Fruit fly (Drosophila melanogaster) whole organism: Measurements from ENCODE around the gene D2hgdh.

Experiments used
- CG8478 ChIP-seq: fragments of >200 bp; optimal IDR thresholded peaks from 2 replicates; lab custom pipeline; 2018; ENCODE audit warnings: inconsistent platforms
- Dll ChIP-seq: fragments of >200 bp; optimal IDR thresholded peaks from 2 replicates; lab custom pipeline; 2017
- EcR ChIP-seq, 2 experiments: fragments of >200 bp; optimal IDR thresholded peaks; 2 replicates each; lab custom pipeline; 2017; ENCODE audit warnings: missing biosample characterization in 2 of 2, missing genetic modification characterization in 2 of 2, missing genetic modification reagents in 2 of 2
- pan ChIP-seq: fragments of >200 bp; optimal IDR thresholded peaks from 2 replicates; lab custom pipeline; 2017
- psq ChIP-seq: fragments of >200 bp; optimal IDR thresholded peaks from 2 replicates; lab custom pipeline; 2017
- usp ChIP-seq: fragments of >200 bp; optimal IDR thresholded peaks from 2 replicates; lab custom pipeline; 2017; ENCODE audit warnings: missing biosample characterization, missing genetic modification characterization, mixed read lengths

The D2hgdh gene

dm6 chrX:2141159-2141853, at the start of gene D2hgdh:
TSS of gene D2hgdh (plus strand) at chrX:2141489.
- TF ChIP-seq usp (no peak), Dll (lab: Kevin White, UChicago) (peak; percentile 64)

DNA sequence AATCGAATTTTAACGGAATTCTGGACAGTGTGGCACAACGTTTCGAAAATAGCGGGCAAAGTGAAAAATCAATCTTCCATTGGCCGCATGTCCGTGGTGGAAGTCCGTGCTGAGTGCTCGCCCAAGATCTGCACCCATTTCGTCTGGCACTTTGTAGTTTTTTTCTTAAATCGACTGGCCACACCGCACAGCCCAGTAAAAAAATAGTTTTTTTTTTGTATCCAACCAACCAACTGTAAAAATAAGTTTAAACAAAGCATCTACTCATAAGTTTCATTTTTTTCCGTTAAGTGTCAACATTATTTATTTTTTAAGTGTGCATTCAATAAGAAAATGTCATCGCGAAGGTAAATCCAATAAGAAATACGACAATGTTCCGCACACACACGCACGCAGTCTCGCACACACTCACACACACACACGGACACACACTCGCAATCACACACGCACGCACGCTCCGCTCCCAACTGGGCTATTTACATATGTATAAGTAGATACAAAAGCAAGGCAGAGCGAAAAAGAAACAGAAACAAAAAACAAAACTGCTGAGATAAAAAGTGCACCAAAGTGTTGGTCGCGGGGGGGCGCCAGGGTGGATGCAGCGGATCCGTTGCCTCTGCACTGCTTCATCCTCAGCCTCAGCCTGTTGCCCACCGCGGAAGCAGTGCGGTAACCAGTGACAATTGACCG, 47.1 kb upstream of the D2hgdh start, which contains the start of gene csw:
csw (plus strand) TSS at position 163 of the 690 bp plus-strand sequence.
- TF ChIP-seq CG8478 (lab: Kevin White, UChicago) = peak; percentile 15
- no peak for TF ChIP-seq usp
- TF ChIP-seq EcR (GFP tag; optimal IDR thresholded peaks at IDR 0.05; lab: Kevin White, UChicago) = no peak

DNA sequence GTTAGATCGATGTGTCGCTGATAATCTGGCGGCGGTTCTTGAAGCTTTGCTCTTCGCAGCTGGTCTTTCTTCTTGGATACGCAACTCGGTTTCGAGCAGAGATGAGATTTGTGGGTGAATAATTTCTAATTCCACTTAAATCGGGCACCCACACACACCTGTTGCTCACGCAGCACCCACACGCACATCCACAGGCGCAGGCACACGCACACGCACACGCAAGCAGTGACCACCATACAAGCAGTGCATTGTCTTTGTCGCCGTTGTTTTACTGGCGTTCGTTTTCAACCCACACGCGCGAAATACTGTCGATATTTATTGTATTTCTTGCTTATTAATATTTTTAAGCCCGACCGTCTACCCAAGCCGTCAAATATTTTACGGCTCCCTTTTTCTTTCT, 44.9 kb upstream of the D2hgdh start:
- TF ChIP-seq psq (lab: Kevin White, UChicago) = no peak
- TF ChIP-seq pan (lab: Kevin White, UChicago) = no peak
- no peak for TF ChIP-seq CG8478 (lab: Kevin White, UChicago)
- no peak for TF ChIP-seq usp
- no peak for TF ChIP-seq Dll (lab: Kevin White, UChicago)
- TF ChIP-seq EcR (GFP tag; optimal IDR thresholded peaks at IDR 0.05; lab: Kevin White, UChicago) = no peak

DNA sequence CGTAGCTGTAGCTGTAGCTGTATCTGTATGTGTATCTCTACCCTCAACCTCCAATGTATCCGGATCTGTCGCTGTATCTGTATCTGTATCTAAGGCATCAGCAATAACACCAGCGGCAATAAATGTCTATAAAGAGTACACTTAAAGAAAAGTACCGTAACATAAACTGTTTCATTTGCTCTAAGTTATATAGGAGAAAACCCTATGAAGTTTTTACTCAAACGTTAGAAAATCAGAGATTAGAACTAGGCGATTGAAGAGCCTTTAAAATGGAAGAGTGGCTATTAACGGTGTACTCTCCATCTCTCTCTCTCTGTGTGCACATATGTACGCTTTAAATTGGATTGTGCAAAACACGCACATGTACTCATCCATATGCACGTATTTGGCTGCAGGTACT, 43.0 kb upstream of the D2hgdh start:
- TF ChIP-seq psq (lab: Kevin White, UChicago) (no peak), usp (no peak), Dll (lab: Kevin White, UChicago) (no peak), pan (lab: Kevin White, UChicago) (no peak)

DNA sequence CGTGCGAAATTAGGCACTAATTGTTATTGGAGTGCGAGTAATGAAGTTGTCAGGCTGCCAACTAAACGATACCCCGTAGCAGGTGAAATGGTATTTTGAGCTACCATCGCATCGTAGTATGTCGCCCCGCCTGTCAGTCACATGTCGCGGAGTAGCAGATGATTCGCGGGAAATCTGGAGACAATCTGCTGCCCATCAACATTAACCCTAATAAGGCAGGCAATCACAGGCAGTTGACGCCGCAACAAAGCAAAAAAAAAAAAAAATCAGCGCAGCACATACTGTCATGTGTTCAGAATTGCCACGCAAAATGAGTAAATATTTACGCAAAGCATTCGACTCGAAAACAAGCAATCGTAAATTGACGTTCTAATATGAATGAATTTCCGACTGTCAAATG, 37.4 kb upstream of the D2hgdh start:
- TF ChIP-seq Dll (lab: Kevin White, UChicago) (no peak), psq (lab: Kevin White, UChicago) (no peak), EcR (GFP tag; optimal IDR thresholded peaks at IDR 0.05; lab: Kevin White, UChicago) (no peak), pan (lab: Kevin White, UChicago) (no peak), CG8478 (lab: Kevin White, UChicago) (no peak), usp (no peak)

DNA sequence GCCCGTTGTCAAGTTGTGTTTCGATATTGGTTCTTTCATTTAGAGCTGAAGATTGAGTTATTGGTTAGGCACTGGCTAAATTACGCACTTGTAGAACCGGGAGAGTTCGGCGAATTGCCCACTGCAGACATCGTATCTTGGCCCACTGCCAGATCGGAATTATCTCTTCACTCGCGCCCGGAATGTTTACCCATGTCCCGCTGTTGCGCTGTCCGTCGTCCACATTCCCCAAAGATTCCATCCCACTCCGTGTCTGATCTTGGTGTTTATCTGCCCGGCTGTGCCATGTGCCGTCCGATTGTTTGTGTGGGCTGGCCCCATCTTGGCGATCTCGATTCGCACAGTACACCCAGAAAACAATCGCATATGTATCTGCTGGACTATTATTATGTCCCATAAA, 36.9 kb upstream of the D2hgdh start:
- TF ChIP-seq Dll (lab: Kevin White, UChicago) (no peak), usp (no peak), pan (lab: Kevin White, UChicago) (no peak), psq (lab: Kevin White, UChicago) (no peak), EcR (GFP tag; optimal IDR thresholded peaks at IDR 0.05; lab: Kevin White, UChicago) (no peak), CG8478 (lab: Kevin White, UChicago) (no peak)

- TF ChIP-seq psq (lab: Kevin White, UChicago) = no peak
- no peak for TF ChIP-seq pan (lab: Kevin White, UChicago)
- TF ChIP-seq CG8478 (lab: Kevin White, UChicago) = no peak
- TF ChIP-seq EcR (GFP tag; optimal IDR thresholded peaks at IDR 0.05; lab: Kevin White, UChicago) = no peak
- TF ChIP-seq usp = no peak
- TF ChIP-seq Dll (lab: Kevin White, UChicago) = no peak
Observed at dm6 chrX:2106367-2106766, 34.9 kb upstream of the D2hgdh start.

DNA sequence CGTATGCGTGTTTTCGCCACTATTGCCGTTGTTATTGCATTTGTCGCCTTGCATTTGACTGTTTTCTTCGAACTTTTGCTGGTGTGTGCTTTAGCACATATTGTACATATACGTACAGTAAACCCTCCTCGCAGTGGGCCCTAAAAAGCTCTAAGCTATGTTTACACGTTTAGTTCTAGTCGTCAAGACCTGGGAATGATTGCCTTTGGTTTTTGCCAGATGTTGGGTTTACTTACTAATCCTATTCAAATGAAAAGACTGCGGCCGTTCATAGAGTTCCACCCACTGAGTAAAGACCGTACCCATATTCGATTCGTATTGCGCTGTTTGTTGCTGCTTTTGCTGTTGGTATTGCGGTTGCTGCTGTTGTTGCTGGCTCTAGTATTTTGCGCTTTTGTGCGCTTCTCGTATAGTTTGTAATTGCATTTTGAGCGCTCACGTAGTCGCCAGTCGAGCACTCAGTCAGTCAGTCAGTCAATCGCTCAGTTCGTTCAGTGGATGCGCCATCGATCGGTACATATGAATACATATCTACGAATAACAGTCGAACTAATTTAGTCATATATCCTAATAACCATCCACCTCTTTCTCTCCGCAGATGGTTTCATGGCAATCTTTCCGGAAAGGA, 33.4 kb upstream of the D2hgdh start:
- TF ChIP-seq EcR (GFP tag; optimal IDR thresholded peaks at IDR 0.05; lab: Kevin White, UChicago) = no peak
- TF ChIP-seq Dll (lab: Kevin White, UChicago) = no peak

- TF ChIP-seq Dll (lab: Kevin White, UChicago) = no peak
- TF ChIP-seq psq (lab: Kevin White, UChicago) = no peak
- TF ChIP-seq EcR (GFP tag; optimal IDR thresholded peaks at IDR 0.05; lab: Kevin White, UChicago) = no peak
- no peak for TF ChIP-seq usp
- TF ChIP-seq CG8478 (lab: Kevin White, UChicago) = no peak
- no peak for TF ChIP-seq pan (lab: Kevin White, UChicago)
Observed at dm6 chrX:2108639-2109038, 32.6 kb upstream of the D2hgdh start.

dm6 chrX:2112660-2113059, 28.6 kb upstream of the D2hgdh start:
- no peak for TF ChIP-seq psq (lab: Kevin White, UChicago)
- no peak for TF ChIP-seq Dll (lab: Kevin White, UChicago)
- no peak for TF ChIP-seq EcR (GFP tag; optimal IDR thresholded peaks at IDR 0.05; lab: Kevin White, UChicago)
- no peak for TF ChIP-seq pan (lab: Kevin White, UChicago)
- TF ChIP-seq usp = no peak

- TF ChIP-seq Dll (lab: Kevin White, UChicago) (no peak), pan (lab: Kevin White, UChicago) (no peak), psq (lab: Kevin White, UChicago) (no peak), EcR (GFP tag; optimal IDR thresholded peaks at IDR 0.05; lab: Kevin White, UChicago) (no peak), usp (no peak), CG8478 (lab: Kevin White, UChicago) (no peak)
Observed at dm6 chrX:2121716-2122601, 19.3 kb upstream of the D2hgdh start.
